Worm (Caenorhabditis elegans) whole organism, L1 larva: Measurements from ENCODE around the gene srz-18.
A peak's percentile ranks its signal among the peaks of the same experiment; 100 is the strongest.

ENCODE experiments used
- C34B4.2 ChIP-seq: sonication (generic microtip); optimal IDR thresholded peaks from 2 replicates; lab custom pipeline; 2017; ENCODE audit warnings: mild to moderate bottlenecking, missing genetic modification characterization, missing compliant biosample characterization
- blmp-1 ChIP-seq: fragments of 150-350 bp; optimal IDR thresholded peaks from 2 replicates; lab custom pipeline; 2014; ENCODE audit warnings: missing biosample characterization, missing genetic modification characterization
- ceh-90 ChIP-seq: sonication (generic microtip); optimal IDR thresholded peaks from 2 replicates; lab custom pipeline; 2016; ENCODE audit warnings: missing genetic modification characterization, missing compliant biosample characterization
- efl-1 ChIP-seq, 4 experiments: fragments of 150-350 bp; optimal IDR thresholded peaks in 3 of 4; peaks in 1 of 4; 1 replicate in 1 of 4; 2 replicates in 3 of 4; lab custom pipeline; 2014; ENCODE audit warnings: missing biosample characterization in 2 of 4, missing genetic modification characterization in 2 of 4, missing genetic modification reagents in 2 of 4
- efl-3 ChIP-seq: fragments of 200-800 bp; sonication (Bioruptor generic); optimal IDR thresholded peaks from 2 replicates; lab custom pipeline; 2018; ENCODE audit warnings: mild to moderate bottlenecking, missing genetic modification characterization, missing compliant biosample characterization
- egl-13 ChIP-seq: sonication (generic microtip); optimal IDR thresholded peaks from 2 replicates; lab custom pipeline; 2016; ENCODE audit warnings: missing genotype, missing genetic modification reagents, missing genetic modification characterization, missing compliant biosample characterization
- egl-27 ChIP-seq, 2 experiments: fragments of 150-350 bp in 1 of 2; sonication (generic microtip); optimal IDR thresholded peaks; 3 replicates each; lab custom pipeline; 2017 to 2018; ENCODE audit warnings: missing biosample characterization in 2 of 2, missing genetic modification characterization in 2 of 2, missing genetic modification reagents in 2 of 2
- elt-3 ChIP-seq, 6 experiments: fragments of 150-350 bp in 1 of 6; sonication (generic microtip); optimal IDR thresholded peaks; 2 replicates each; lab custom pipeline; 2017 to 2018; ENCODE audit warnings: missing biosample characterization in 6 of 6, missing genetic modification characterization in 6 of 6, inconsistent platforms in 1 of 6
- fkh-10 ChIP-seq: sonication (generic microtip); optimal IDR thresholded peaks from 2 replicates; lab custom pipeline; 2017; ENCODE audit warnings: missing biosample characterization, missing genetic modification reagents, missing genetic modification characterization
- hlh-4 ChIP-seq: sonication (generic microtip); optimal IDR thresholded peaks from 2 replicates; lab custom pipeline; 2016; ENCODE audit warnings: mild to moderate bottlenecking, missing genetic modification characterization, missing compliant biosample characterization
- lin-14 ChIP-seq: fragments of 200-800 bp; sonication (Bioruptor generic); optimal IDR thresholded peaks from 2 replicates; lab custom pipeline; 2018; ENCODE audit warnings: mild to moderate bottlenecking, missing genetic modification characterization, moderate library complexity, missing compliant biosample characterization
- lin-35 ChIP-seq, 2 experiments: fragments of 150-350 bp; optimal IDR thresholded peaks; 2 replicates each; lab custom pipeline; 2014; ENCODE audit warnings: missing biosample characterization in 2 of 2, missing genetic modification characterization in 2 of 2, missing genetic modification reagents in 2 of 2
- lin-39 ChIP-seq: fragments of 150-350 bp; optimal IDR thresholded peaks from 2 replicates; lab custom pipeline; 2014; ENCODE audit warnings: missing biosample characterization, missing genetic modification reagents, missing genetic modification characterization
- mef-2 ChIP-seq: fragments of 150-350 bp; optimal IDR thresholded peaks from 2 replicates; lab custom pipeline; 2014; ENCODE audit warnings: missing biosample characterization, missing genetic modification characterization
- rnt-1 ChIP-seq: sonication (generic microtip); optimal IDR thresholded peaks from 2 replicates; lab custom pipeline; 2016; ENCODE audit warnings: mild to moderate bottlenecking, missing genetic modification characterization, moderate library complexity, missing compliant biosample characterization
- tbx-2 ChIP-seq: sonication (generic microtip); optimal IDR thresholded peaks from 2 replicates; lab custom pipeline; 2016; ENCODE audit warnings: missing genetic modification characterization, missing compliant biosample characterization
- xbp-1 ChIP-seq: sonication (generic microtip); optimal IDR thresholded peaks from 2 replicates; lab custom pipeline; 2016; ENCODE audit warnings: missing genetic modification characterization, missing compliant biosample characterization

srz-18 gene

ce11 chrV:20660025-20660424 lies 33.5 kb downstream of the srz-18 start, which contains the start of gene W01F3.2:
Gene W01F3.2, plus strand, starts transcription at chrV:20660325.
- TF ChIP-seq rnt-1 (tag; lab: Kevin White, UChicago): no peak
- peak in 1 of 6 experiments; percentile 47 for TF ChIP-seq elt-3 (tag; optimal IDR thresholded peaks at IDR 0.05; lab: Kevin White, UChicago)
- peak in 1 of 2 experiments; percentile 13 for TF ChIP-seq lin-35 (GFP tag; optimal IDR thresholded peaks at IDR 0.05; lab: Kevin White, UChicago)
- no peak for TF ChIP-seq C34B4.2

- peak; percentile 90 for TF ChIP-seq blmp-1
- no peak for TF ChIP-seq lin-39 (tag; lab: Kevin White, UChicago)
Measured at ce11 chrV:20662474-20662873, 36.0 kb downstream of the srz-18 start.

ce11 chrV:20663736-20664135 lies 37.2 kb downstream of the srz-18 start:
- TF ChIP-seq egl-13 (tag; lab: Kevin White, UChicago) (no peak), blmp-1 (peak; percentile 74), efl-3 (GFP tag; lab: Kevin White, UChicago) (no peak)
- TF ChIP-seq, all 84 proteins: peak for 1

- peak; percentile 99 for TF ChIP-seq blmp-1
- TF ChIP-seq hlh-4 (tag; lab: Kevin White, UChicago): no peak
- no peak for TF ChIP-seq tbx-2 (tag; lab: Kevin White, UChicago)
Measured at ce11 chrV:20664930-20665329, 38.4 kb downstream of the srz-18 start.

- TF ChIP-seq blmp-1 (peak; percentile 76), mef-2 (tag; lab: Kevin White, UChicago) (no peak), lin-14 (GFP tag; lab: Kevin White, UChicago) (no peak), egl-27 (tag; optimal IDR thresholded peaks at IDR 0.05; lab: Kevin White, UChicago) (no peak), ceh-90 (tag; lab: Kevin White, UChicago) (no peak), xbp-1 (tag; lab: Kevin White, UChicago) (no peak)
Measured at ce11 chrV:20666905-20667304, 40.4 kb downstream of the srz-18 start, which contains the start of gene mlt-11. Gene mlt-11, plus strand, starts transcription at chrV:20667205.

ce11 chrV:20670625-20671024 lies 44.1 kb downstream of the srz-18 start:
- TF ChIP-seq efl-1 (optimal IDR thresholded peaks at IDR 0.05; lab: Kevin White, UChicago) (no peak), efl-1 (GFP tag; optimal IDR thresholded peaks at IDR 0.05 in 1 of 2; lab: Kevin White, UChicago) (peak in 1 of 2 experiments; percentile 73), fkh-10 (GFP tag; lab: Kevin White, UChicago) (no peak)
